Worm (Caenorhabditis elegans) whole organism, L3 larva: Measurements from ENCODE around the gene Y39A3CL.4.

Experiments used
- ceh-28 ChIP-seq: fragments of 150-350 bp; optimal IDR thresholded peaks from 2 replicates; lab custom pipeline; 2014; ENCODE audit warnings: missing biosample characterization, missing genetic modification reagents, missing genetic modification characterization
- ceh-9 ChIP-seq: sonication (generic microtip); optimal IDR thresholded peaks from 2 replicates; lab custom pipeline; 2018; ENCODE audit warnings: missing biosample characterization, missing genetic modification characterization
- daf-12 ChIP-seq: fragments of 150-350 bp; optimal IDR thresholded peaks from 2 replicates; lab custom pipeline; 2014; ENCODE audit warnings: missing biosample characterization, missing genetic modification reagents, missing genetic modification characterization
- elt-1 ChIP-seq: fragments of 150-350 bp; optimal IDR thresholded peaks from 2 replicates; lab custom pipeline; 2014; ENCODE audit warnings: missing biosample characterization, missing genetic modification characterization
- fkh-10 ChIP-seq: sonication (generic microtip); optimal IDR thresholded peaks from 2 replicates; lab custom pipeline; 2017; ENCODE audit warnings: missing biosample characterization, missing genetic modification reagents, missing genetic modification characterization
- fkh-2 ChIP-seq: fragments of 150-350 bp; optimal IDR thresholded peaks from 2 replicates; lab custom pipeline; 2014; ENCODE audit warnings: missing biosample characterization, missing genetic modification reagents, missing genetic modification characterization
- hmg-11 ChIP-seq: sonication (generic microtip); optimal IDR thresholded peaks from 2 replicates; lab custom pipeline; 2016; ENCODE audit warnings: missing genetic modification characterization, missing compliant biosample characterization
- jun-1 ChIP-seq: fragments of 150-350 bp; optimal IDR thresholded peaks from 2 replicates; lab custom pipeline; 2014; ENCODE audit warnings: missing biosample characterization, missing genetic modification reagents, missing genetic modification characterization
- nfya-1 ChIP-seq: sonication (generic microtip); optimal IDR thresholded peaks from 2 replicates; lab custom pipeline; 2017; ENCODE audit warnings: missing genetic modification characterization, mild to moderate bottlenecking, missing compliant biosample characterization, antibody characterized with exemption, moderate library complexity; ENCODE audit not compliant: insufficient read depth
- nhr-11 ChIP-seq: fragments of 150-350 bp; optimal IDR thresholded peaks from 2 replicates; lab custom pipeline; 2014; ENCODE audit warnings: missing biosample characterization, missing genetic modification characterization
- nhr-23 ChIP-seq: fragments of 150-350 bp; optimal IDR thresholded peaks from 2 replicates; lab custom pipeline; 2014; ENCODE audit warnings: missing biosample characterization, missing genetic modification reagents, missing genetic modification characterization
- nhr-25 ChIP-seq: sonication (generic microtip); optimal IDR thresholded peaks from 2 replicates; lab custom pipeline; 2017; ENCODE audit warnings: missing biosample characterization, missing genetic modification characterization
- nhr-28 ChIP-seq: fragments of 150-350 bp; optimal IDR thresholded peaks from 2 replicates; lab custom pipeline; 2014; ENCODE audit warnings: missing biosample characterization, missing genetic modification characterization
- nhr-43 ChIP-seq: sonication (generic microtip); optimal IDR thresholded peaks from 2 replicates; lab custom pipeline; 2016; ENCODE audit warnings: mild to moderate bottlenecking, missing genetic modification characterization, missing compliant biosample characterization; ENCODE audit not compliant: poor library complexity, severe bottlenecking
- nhr-77 ChIP-seq: fragments of 150-350 bp; optimal IDR thresholded peaks from 2 replicates; lab custom pipeline; 2014; ENCODE audit warnings: missing biosample characterization, missing genetic modification characterization
- pqm-1 ChIP-seq: fragments of 150-350 bp; optimal IDR thresholded peaks from 2 replicates; lab custom pipeline; 2017; ENCODE audit warnings: missing biosample characterization, missing genetic modification characterization, inconsistent platforms
- sea-2 ChIP-seq: fragments of 150-350 bp; sonication (generic microtip); optimal IDR thresholded peaks from 4 replicates; lab custom pipeline; 2014; ENCODE audit warnings: missing biosample characterization, missing genetic modification reagents, missing genetic modification characterization
- snpc-4 ChIP-seq: fragments of 150-350 bp; optimal IDR thresholded peaks from 2 replicates; lab custom pipeline; 2014; ENCODE audit warnings: missing biosample characterization, missing genetic modification characterization
- tbx-2 ChIP-seq: sonication (generic microtip); optimal IDR thresholded peaks from 2 replicates; lab custom pipeline; 2016; ENCODE audit warnings: mild to moderate bottlenecking, missing genetic modification characterization, missing compliant biosample characterization
- unc-62 ChIP-seq: fragments of 150-350 bp; sonication (generic microtip); optimal IDR thresholded peaks from 4 replicates; lab custom pipeline; 2014; ENCODE audit warnings: missing biosample characterization, missing genetic modification reagents, missing genetic modification characterization
- ztf-4 ChIP-seq: fragments of 150-350 bp; optimal IDR thresholded peaks from 2 replicates; lab custom pipeline; 2014; ENCODE audit warnings: missing biosample characterization, missing genetic modification characterization

The Y39A3CL.4 gene

DNA sequence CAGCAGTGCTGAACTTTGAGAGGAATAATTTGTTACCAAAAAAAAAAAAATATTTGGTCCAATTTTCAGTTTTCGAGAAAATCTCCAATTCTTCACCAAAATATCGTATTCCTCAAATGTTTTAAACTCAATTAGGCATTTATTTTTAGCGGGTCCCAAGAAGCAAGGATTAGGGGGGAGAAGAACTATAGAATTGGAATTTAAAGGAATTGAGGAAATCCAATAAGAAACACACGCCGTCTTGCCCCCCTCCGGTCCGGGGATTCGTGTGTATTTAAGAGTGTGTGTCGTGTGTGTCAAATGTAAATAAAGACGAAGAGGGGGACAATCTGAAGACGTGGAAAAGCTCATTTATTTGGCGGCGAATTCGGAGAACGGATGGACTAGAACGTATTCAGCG is 44.5 kb downstream of the Y39A3CL.4 start:
- TF ChIP-seq nhr-43 (tag; lab: Kevin White, UChicago) (no peak), fkh-10 (GFP tag; lab: Kevin White, UChicago) (peak; percentile 37)
- TF ChIP-seq, all 47 proteins: peak for 1

ce11 chrIII:1733001-1733400 is 44.9 kb downstream of the Y39A3CL.4 start, which contains the start of gene ser-4:
Gene ser-4, minus strand, starts transcription at chrIII:1733101.
- no peak for TF ChIP-seq snpc-4 (tag; lab: Kevin White, UChicago)
- TF ChIP-seq nhr-28 (tag; lab: Kevin White, UChicago), result no peak
- no peak for TF ChIP-seq tbx-2 (tag; lab: Kevin White, UChicago)
- TF ChIP-seq pqm-1 (tag; lab: Kevin White, UChicago), result no peak
- TF ChIP-seq ceh-9 (tag; lab: Kevin White, UChicago), result no peak
- TF ChIP-seq unc-62, result no peak
- TF ChIP-seq nhr-11, result no peak
- TF ChIP-seq elt-1, result no peak
- TF ChIP-seq nhr-23 (tag; lab: Kevin White, UChicago), result no peak
- TF ChIP-seq daf-12 (tag; lab: Kevin White, UChicago), result no peak
- no peak for TF ChIP-seq nhr-25 (tag; lab: Kevin White, UChicago)
- no peak for TF ChIP-seq ztf-4 (tag; lab: Kevin White, UChicago)
- no peak for TF ChIP-seq hmg-11
- TF ChIP-seq sea-2, result no peak
- TF ChIP-seq nfya-1 (tag; lab: Kevin White, UChicago), result no peak
- no peak for TF ChIP-seq nhr-77 (tag; lab: Kevin White, UChicago)
- no peak for TF ChIP-seq jun-1 (tag; lab: Kevin White, UChicago)
- no peak for TF ChIP-seq nhr-43 (tag; lab: Kevin White, UChicago)

ce11 chrIII:1731850-1732249 is 46.0 kb downstream of the Y39A3CL.4 start:
- TF ChIP-seq fkh-2 (tag; lab: Kevin White, UChicago) (no peak), nhr-11 (no peak), fkh-10 (GFP tag; lab: Kevin White, UChicago) (peak; percentile 54), ceh-28 (tag; lab: Kevin White, UChicago) (no peak)
